Worm (Caenorhabditis elegans): Measurements from ENCODE around the gene F42A10.7.

DNA sequence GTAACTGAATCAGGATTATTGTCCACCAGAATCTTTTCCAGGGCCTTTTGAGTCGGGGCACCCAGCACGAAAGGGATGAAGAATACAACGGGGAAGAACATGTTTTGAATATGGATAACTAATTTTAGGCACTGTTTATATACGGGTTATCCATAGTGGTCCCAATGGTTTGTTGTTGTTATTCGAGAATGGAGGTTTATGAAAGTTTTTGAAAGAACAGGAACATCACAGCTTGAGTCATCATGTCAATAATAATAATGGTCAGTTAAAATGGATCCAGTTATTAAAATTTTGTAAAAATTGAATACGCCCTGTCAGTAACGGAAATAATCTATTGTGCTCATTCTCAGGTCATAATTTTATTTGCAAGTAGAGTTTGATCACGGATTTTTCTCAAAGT is 4.6 kb upstream of the F42A10.7 start, which contains the start of gene nas-28:
- TF ChIP-seq T22C8.4 (GFP tag; IDR thresholded peaks at IDR 0.05): no peak
- TF ChIP-seq ref-1 (GFP tag; conservative IDR thresholded peaks at IDR 0.05): no peak
- no peak for TF ChIP-seq klf-2 (GFP tag; conservative IDR thresholded peaks at IDR 0.05)
- TF ChIP-seq ztf-29 (GFP tag; IDR thresholded peaks at IDR 0.05): no peak
- TF ChIP-seq tab-1 (GFP tag; IDR thresholded peaks at IDR 0.05): no peak
- TF ChIP-seq flt-1 (GFP tag; IDR thresholded peaks at IDR 0.05): no peak
